Worm (Caenorhabditis elegans) whole organism, mixed stage, embryonic: ENCODE data around the gene cct-8.

ENCODE experiments used
- elt-1 ChIP-seq: sonication (generic microtip); optimal IDR thresholded peaks from 2 replicates; lab custom pipeline; 2017; ENCODE audit warnings: missing genetic modification characterization, mild to moderate bottlenecking, missing compliant biosample characterization, antibody characterized with exemption, moderate library complexity, borderline replicate concordance; ENCODE audit not compliant: insufficient read depth
- ham-2 ChIP-seq: fragments of 200-800 bp; sonication (Bioruptor generic); optimal IDR thresholded peaks from 2 replicates; lab custom pipeline; 2018; ENCODE audit warnings: mild to moderate bottlenecking, missing genetic modification characterization, missing compliant biosample characterization
- lin-13 ChIP-seq: fragments of 150-350 bp; optimal IDR thresholded peaks from 2 replicates; lab custom pipeline; 2014; ENCODE audit warnings: missing biosample characterization, missing genetic modification characterization
- nhr-76 ChIP-seq: sonication (generic microtip); optimal IDR thresholded peaks from 2 replicates; lab custom pipeline; 2017; ENCODE audit warnings: missing biosample characterization, missing genetic modification characterization
- pha-4 ChIP-seq: fragments of 150-350 bp; optimal IDR thresholded peaks from 2 replicates; lab custom pipeline; 2018; ENCODE audit warnings: missing biosample characterization, missing genetic modification reagents, missing genetic modification characterization
- tbx-8 ChIP-seq: fragments of 200-800 bp; sonication (Bioruptor generic); optimal IDR thresholded peaks from 2 replicates; lab custom pipeline; 2018; ENCODE audit warnings: mild to moderate bottlenecking, missing genetic modification characterization, moderate library complexity, missing compliant biosample characterization
- unc-39 ChIP-seq: fragments of 150-350 bp; optimal IDR thresholded peaks from 2 replicates; lab custom pipeline; 2014; ENCODE audit warnings: missing biosample characterization, missing genetic modification characterization

DNA sequence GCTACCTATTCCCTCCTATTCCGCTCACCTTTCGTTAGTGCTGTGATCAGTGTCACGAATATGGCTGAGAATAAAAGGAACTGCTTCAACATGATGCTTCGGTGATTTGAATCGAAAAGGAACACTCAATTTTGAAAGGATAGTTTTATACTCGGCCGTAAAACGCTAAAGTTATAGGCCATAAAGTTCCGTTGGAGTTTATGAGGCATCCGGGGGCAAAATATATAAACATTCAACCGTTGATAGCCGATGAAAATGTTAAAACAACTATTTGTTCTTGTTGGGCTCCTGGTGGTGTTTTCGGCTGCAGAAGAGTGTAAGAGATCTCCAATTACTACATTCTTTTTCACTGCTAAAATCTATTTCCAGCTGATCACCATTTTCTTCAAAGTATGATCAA is 10.8 kb upstream of the cct-8 start, which contains the start of the genes C44B12.9 and C44B12.3:
- TF ChIP-seq pha-4 (tag; lab: Kevin White, UChicago) (no peak), tbx-8 (GFP tag; lab: Kevin White, UChicago) (no peak), lin-13 (no peak), elt-1 (tag; lab: Kevin White, UChicago) (no peak), unc-39 (no peak), nhr-76 (no peak), ham-2 (no peak)
